Worm (Caenorhabditis elegans) whole organism, L2 larva: Measurements from ENCODE around the gene him-10.

Experiments
- C34F6.9 ChIP-seq: fragments of 150-350 bp; optimal IDR thresholded peaks from 2 replicates; lab custom pipeline; 2014; ENCODE audit warnings: missing biosample characterization, missing genetic modification characterization
- F13H6.1 ChIP-seq: sonication (generic microtip); optimal IDR thresholded peaks from 2 replicates; lab custom pipeline; 2016; ENCODE audit warnings: missing genetic modification characterization, missing compliant biosample characterization
- Y55F3AM.14 ChIP-seq: fragments of 200-800 bp; sonication (Bioruptor generic); optimal IDR thresholded peaks from 2 replicates; lab custom pipeline; 2018; ENCODE audit warnings: mild to moderate bottlenecking, missing genetic modification characterization, missing compliant biosample characterization
- alr-1 ChIP-seq: fragments of 150-350 bp; optimal IDR thresholded peaks from 2 replicates; lab custom pipeline; 2014; ENCODE audit warnings: missing biosample characterization, missing genetic modification characterization
- aly-2 ChIP-seq: fragments of 150-350 bp; optimal IDR thresholded peaks from 2 replicates; lab custom pipeline; 2014; ENCODE audit warnings: missing biosample characterization, missing genetic modification characterization
- ceh-16 ChIP-seq: fragments of 150-350 bp; optimal IDR thresholded peaks from 2 replicates; lab custom pipeline; 2014; ENCODE audit warnings: missing biosample characterization, missing genetic modification characterization
- ceh-82 ChIP-seq: fragments of 150-350 bp; optimal IDR thresholded peaks from 2 replicates; lab custom pipeline; 2014; ENCODE audit warnings: missing biosample characterization, missing genetic modification characterization
- crh-2 ChIP-seq: sonication (generic microtip); optimal IDR thresholded peaks from 2 replicates; lab custom pipeline; 2017; ENCODE audit warnings: missing biosample characterization, missing genetic modification characterization
- dmd-4 ChIP-seq: sonication (generic microtip); optimal IDR thresholded peaks from 2 replicates; lab custom pipeline; 2017; ENCODE audit warnings: missing biosample characterization, missing genetic modification characterization
- egl-27 ChIP-seq: sonication (generic microtip); optimal IDR thresholded peaks from 3 replicates; lab custom pipeline; 2017; ENCODE audit warnings: missing biosample characterization, missing genetic modification reagents, missing genetic modification characterization
- elt-1 ChIP-seq: fragments of 150-350 bp; optimal IDR thresholded peaks from 2 replicates; lab custom pipeline; 2014; ENCODE audit warnings: missing biosample characterization, missing genetic modification characterization
- fos-1 ChIP-seq: fragments of 150-350 bp; optimal IDR thresholded peaks from 2 replicates; lab custom pipeline; 2014; ENCODE audit warnings: missing biosample characterization, missing genetic modification characterization
- gmeb-1 ChIP-seq: fragments of 150-350 bp; optimal IDR thresholded peaks from 2 replicates; lab custom pipeline; 2014; ENCODE audit warnings: missing biosample characterization, missing genetic modification characterization
- lin-11 ChIP-seq: fragments of 150-350 bp; sonication (generic microtip); optimal IDR thresholded peaks from 2 replicates; lab custom pipeline; 2014; ENCODE audit warnings: missing biosample characterization, missing genetic modification characterization, inconsistent platforms, mixed read lengths
- lin-13 ChIP-seq: fragments of 150-350 bp; optimal IDR thresholded peaks from 2 replicates; lab custom pipeline; 2014; ENCODE audit warnings: missing biosample characterization, missing genetic modification reagents, missing genetic modification characterization
- lsy-2 ChIP-seq, 2 experiments: fragments of 150-350 bp in 1 of 2; sonication (generic microtip) in 1 of 2; optimal IDR thresholded peaks; 2 replicates each; lab custom pipeline; 2014 to 2017; ENCODE audit warnings: missing biosample characterization in 2 of 2, missing genetic modification characterization in 2 of 2
- mab-5 ChIP-seq: fragments of 150-350 bp; optimal IDR thresholded peaks from 2 replicates; lab custom pipeline; 2014; ENCODE audit warnings: missing biosample characterization, missing genetic modification characterization
- mbf-1 ChIP-seq: sonication (generic microtip); optimal IDR thresholded peaks from 2 replicates; lab custom pipeline; 2017; ENCODE audit warnings: missing biosample characterization, missing genetic modification characterization
- mdl-1 ChIP-seq, 2 experiments: fragments of 150-350 bp in 1 of 2; sonication (generic microtip) in 1 of 2; optimal IDR thresholded peaks; 2 replicates each; lab custom pipeline; 2017; ENCODE audit warnings: missing biosample characterization in 2 of 2, missing genetic modification characterization in 2 of 2
- nhr-10 ChIP-seq: sonication (generic microtip); optimal IDR thresholded peaks from 2 replicates; lab custom pipeline; 2017; ENCODE audit warnings: missing biosample characterization, missing genetic modification characterization
- nhr-11 ChIP-seq: fragments of 150-350 bp; optimal IDR thresholded peaks from 2 replicates; lab custom pipeline; 2014; ENCODE audit warnings: missing biosample characterization, missing genetic modification characterization
- nhr-12 ChIP-seq: fragments of 150-350 bp; optimal IDR thresholded peaks from 2 replicates; lab custom pipeline; 2014; ENCODE audit warnings: missing biosample characterization, missing genetic modification characterization
- nhr-129 ChIP-seq: fragments of 150-350 bp; optimal IDR thresholded peaks from 2 replicates; lab custom pipeline; 2014; ENCODE audit warnings: missing biosample characterization, missing genetic modification characterization
- nhr-25 ChIP-seq: fragments of 150-350 bp; sonication (generic microtip); optimal IDR thresholded peaks from 3 replicates; lab custom pipeline; 2014; ENCODE audit warnings: missing biosample characterization, missing genetic modification characterization
- peb-1 ChIP-seq: fragments of 150-350 bp; optimal IDR thresholded peaks from 2 replicates; lab custom pipeline; 2014; ENCODE audit warnings: missing biosample characterization, missing genetic modification characterization
- skn-1 ChIP-seq: sonication (generic microtip); optimal IDR thresholded peaks from 2 replicates; lab custom pipeline; 2017; ENCODE audit warnings: missing biosample characterization, missing genetic modification characterization
- sma-3 ChIP-seq: sonication (generic microtip); optimal IDR thresholded peaks from 2 replicates; lab custom pipeline; 2016; ENCODE audit warnings: missing genetic modification reagents, missing genetic modification characterization, missing compliant biosample characterization
- sma-9 ChIP-seq, 2 experiments: fragments of 150-350 bp in 1 of 2; sonication (generic microtip) in 1 of 2; optimal IDR thresholded peaks; 2 replicates each; lab custom pipeline; 2014 to 2016; ENCODE audit warnings: missing genetic modification characterization in 2 of 2, mild to moderate bottlenecking in 1 of 2, missing biosample characterization in 1 of 2, missing compliant biosample characterization in 1 of 2, missing genetic modification reagents in 1 of 2, moderate library complexity in 1 of 2
- snpc-4 ChIP-seq: fragments of 150-350 bp; optimal IDR thresholded peaks from 2 replicates; lab custom pipeline; 2014; ENCODE audit warnings: missing biosample characterization, missing genetic modification characterization
- unc-39 ChIP-seq: fragments of 150-350 bp; optimal IDR thresholded peaks from 2 replicates; lab custom pipeline; 2014; ENCODE audit warnings: missing biosample characterization, missing genetic modification characterization
- unc-55 ChIP-seq: fragments of 150-350 bp; sonication (generic microtip); optimal IDR thresholded peaks from 3 replicates; lab custom pipeline; 2014; ENCODE audit warnings: missing biosample characterization, missing genetic modification reagents, missing genetic modification characterization
- unc-62 ChIP-seq: fragments of 150-350 bp; optimal IDR thresholded peaks from 2 replicates; lab custom pipeline; 2014; ENCODE audit warnings: missing biosample characterization, missing genetic modification reagents, missing genetic modification characterization
- zag-1 ChIP-seq: fragments of 150-350 bp; optimal IDR thresholded peaks from 2 replicates; lab custom pipeline; 2014; ENCODE audit warnings: missing biosample characterization, missing genetic modification characterization
- ztf-1 ChIP-seq: fragments of 200-800 bp; sonication (Bioruptor generic); conservative IDR thresholded peaks from 2 replicates; pipeline ENCODE4 v1.3.6; 2022; ENCODE audit warnings: missing genetic modification characterization, missing compliant biosample characterization
- ztf-11 ChIP-seq: sonication (generic microtip); optimal IDR thresholded peaks from 2 replicates; lab custom pipeline; 2017; ENCODE audit warnings: missing biosample characterization, missing genetic modification characterization
- ztf-4 ChIP-seq: fragments of 150-350 bp; optimal IDR thresholded peaks from 2 replicates; lab custom pipeline; 2014; ENCODE audit warnings: missing biosample characterization, missing genetic modification characterization

him-10 gene

ce11 chrIII:5794982-5795381 lies 8.1 kb upstream of the him-10 start:
- TF ChIP-seq ztf-11 (tag; lab: Kevin White, UChicago) (no peak), mbf-1 (tag; lab: Kevin White, UChicago) (no peak), unc-62 (GFP tag; lab: Kevin White, UChicago) (no peak), ztf-4 (tag; lab: Kevin White, UChicago) (no peak), fos-1 (tag; lab: Kevin White, UChicago) (no peak), elt-1 (no peak), aly-2 (tag; lab: Kevin White, UChicago) (no peak), nhr-10 (tag; lab: Kevin White, UChicago) (no peak), nhr-25 (tag; lab: Kevin White, UChicago) (no peak), peb-1 (no peak), mab-5 (tag; lab: Kevin White, UChicago) (no peak)

- TF ChIP-seq zag-1 (tag; lab: Kevin White, UChicago) (no peak), skn-1 (no peak), sma-3 (GFP tag; lab: Kevin White, UChicago) (no peak), Y55F3AM.14 (GFP tag; lab: Kevin White, UChicago) (no peak), unc-39 (tag; lab: Kevin White, UChicago) (no peak), dmd-4 (tag; lab: Kevin White, UChicago) (no peak), nhr-12 (tag; lab: Kevin White, UChicago) (no peak), lin-13 (GFP tag; lab: Kevin White, UChicago) (no peak), lsy-2 (tag; optimal IDR thresholded peaks at IDR 0.05; lab: Kevin White, UChicago) (no peak), C34F6.9 (tag; lab: Kevin White, UChicago) (no peak), unc-62 (GFP tag; lab: Kevin White, UChicago) (no peak), nhr-129 (tag; lab: Kevin White, UChicago) (no peak)
Observed at ce11 chrIII:5798747-5799146, 4.3 kb upstream of the him-10 start, which contains the start of gene ceh-10. Gene ceh-10, plus strand, starts transcription at chrIII:5799047.

ce11 chrIII:5805273-5805672 lies 2.2 kb downstream of the him-10 start, which contains the start of gene R12B2.3:
Gene R12B2.3, plus strand, starts transcription at chrIII:5805573.
- no peak for TF ChIP-seq snpc-4 (tag; lab: Kevin White, UChicago)
- TF ChIP-seq unc-55 (GFP tag; lab: Kevin White, UChicago) = no peak
- TF ChIP-seq gmeb-1 (tag; lab: Kevin White, UChicago) = no peak
- no peak for TF ChIP-seq lin-11
- TF ChIP-seq nhr-129 (tag; lab: Kevin White, UChicago) = no peak
- TF ChIP-seq nhr-11 (tag; lab: Kevin White, UChicago) = no peak
- no peak for TF ChIP-seq alr-1
- TF ChIP-seq ceh-16 (tag; lab: Kevin White, UChicago) = no peak
- no peak for TF ChIP-seq crh-2 (tag; lab: Kevin White, UChicago)
- no peak for TF ChIP-seq skn-1
- TF ChIP-seq mdl-1 (tag; optimal IDR thresholded peaks at IDR 0.05; lab: Kevin White, UChicago) = no peak
- no peak for TF ChIP-seq sma-9 (GFP tag; optimal IDR thresholded peaks at IDR 0.05; lab: Kevin White, UChicago)
- TF ChIP-seq sma-9 (tag; optimal IDR thresholded peaks at IDR 0.05; lab: Kevin White, UChicago) = no peak

ce11 chrIII:5806720-5807119 lies 3.7 kb downstream of the him-10 start, which contains the start of gene R12B2.2:
Gene R12B2.2, plus strand, starts transcription at chrIII:5807020.
- TF ChIP-seq fos-1 (tag; lab: Kevin White, UChicago) = no peak
- TF ChIP-seq lin-13 (GFP tag; lab: Kevin White, UChicago) = no peak
- no peak for TF ChIP-seq nhr-129 (tag; lab: Kevin White, UChicago)
- no peak for TF ChIP-seq F13H6.1
- no peak for TF ChIP-seq mdl-1 (tag; optimal IDR thresholded peaks at IDR 0.05; lab: Kevin White, UChicago)
- no peak for TF ChIP-seq unc-62 (GFP tag; lab: Kevin White, UChicago)
- TF ChIP-seq C34F6.9 (tag; lab: Kevin White, UChicago) = no peak
- TF ChIP-seq egl-27 (tag; lab: Kevin White, UChicago) = no peak
- no peak for TF ChIP-seq elt-1
- no peak for TF ChIP-seq dmd-4 (tag; lab: Kevin White, UChicago)
- no peak for TF ChIP-seq ceh-82 (tag; lab: Kevin White, UChicago)
- TF ChIP-seq ztf-1 (GFP tag; lab: Robert Waterston, UW) = no peak
